Worm (Caenorhabditis elegans) whole organism, mixed stage, embryonic: ENCODE data around the gene gcy-11.

Experiments
- lin-13 ChIP-seq: fragments of 150-350 bp; optimal IDR thresholded peaks from 2 replicates; lab custom pipeline; 2014; ENCODE audit warnings: missing biosample characterization, missing genetic modification characterization
- tbx-8 ChIP-seq: fragments of 200-800 bp; sonication (Bioruptor generic); optimal IDR thresholded peaks from 2 replicates; lab custom pipeline; 2018; ENCODE audit warnings: mild to moderate bottlenecking, missing genetic modification characterization, moderate library complexity, missing compliant biosample characterization

DNA sequence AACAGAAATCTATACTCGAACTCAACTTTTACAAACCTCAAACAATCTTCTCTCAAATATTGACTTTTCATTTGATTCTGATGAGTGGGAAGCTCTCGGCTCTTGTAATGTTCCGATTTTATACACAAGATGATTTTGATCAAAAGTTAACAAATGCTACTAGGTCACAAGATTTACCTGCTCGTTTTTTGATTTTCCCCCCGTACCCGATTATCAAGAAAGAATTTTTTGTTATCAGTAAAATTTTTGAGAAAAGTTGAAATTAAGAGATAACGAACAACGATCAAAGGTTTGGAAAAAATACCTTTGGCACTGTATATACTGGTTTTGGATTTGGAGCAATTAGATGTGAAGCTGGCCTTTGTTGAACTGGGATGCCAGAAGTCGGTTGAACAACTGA, 9.4 kb upstream of the gcy-11 start:
- TF ChIP-seq tbx-8 (GFP tag; lab: Kevin White, UChicago) (no peak), lin-13 (tag; lab: Kevin White, UChicago) (no peak)
